Worm (Caenorhabditis elegans): ENCODE results near the gene F26G1.2.

F26G1.2 gene

ce11 chrII:4759835-4760234 is 3.0 kb upstream of the F26G1.2 start:
- TF ChIP-seq lin-11 (tag; optimal IDR thresholded peaks at IDR 0.05), result no peak
- TF ChIP-seq syd-9 (tag; optimal IDR thresholded peaks at IDR 0.05), result no peak
- TF ChIP-seq pat-9 (tag; optimal IDR thresholded peaks at IDR 0.05), result no peak
- no peak for TF ChIP-seq fax-1 (tag; optimal IDR thresholded peaks at IDR 0.05)
- TF ChIP-seq ceh-24 (tag; optimal IDR thresholded peaks at IDR 0.05), result no peak
- TF ChIP-seq fkh-10 (GFP tag; optimal IDR thresholded peaks at IDR 0.05), result no peak
- no peak for TF ChIP-seq K02D7.2 (tag; optimal IDR thresholded peaks at IDR 0.05)
- no peak for TF ChIP-seq pha-4 (tag; optimal IDR thresholded peaks at IDR 0.05)

ce11 chrII:4761020-4761419 is 1.9 kb upstream of the F26G1.2 start:
- TF ChIP-seq ets-4 (tag; optimal IDR thresholded peaks at IDR 0.05) (no peak), pqm-1 (tag; optimal IDR thresholded peaks at IDR 0.05) (no peak), ceh-48 (tag; optimal IDR thresholded peaks at IDR 0.05) (no peak)

- TF ChIP-seq fax-1 (tag; optimal IDR thresholded peaks at IDR 0.05), result no peak
- TF ChIP-seq ahr-1 (tag; optimal IDR thresholded peaks at IDR 0.05), result no peak
- TF ChIP-seq hlh-6 (tag; optimal IDR thresholded peaks at IDR 0.05), result no peak
- no peak for TF ChIP-seq ceh-34 (tag; optimal IDR thresholded peaks at IDR 0.05)
- no peak for TF ChIP-seq C38D4.7 (GFP tag; optimal IDR thresholded peaks at IDR 0.05)
- TF ChIP-seq ref-2 (tag; optimal IDR thresholded peaks at IDR 0.05), result no peak
- no peak for TF ChIP-seq ceh-19 (GFP tag; optimal IDR thresholded peaks at IDR 0.05)
- TF ChIP-seq dmd-4 (tag; optimal IDR thresholded peaks at IDR 0.05; ENCODE audit: borderline replicate concordance), result no peak
- TF ChIP-seq ceh-18 (tag; optimal IDR thresholded peaks at IDR 0.05), result no peak
- no peak for TF ChIP-seq gmeb-2 (tag; optimal IDR thresholded peaks at IDR 0.05)
- TF ChIP-seq fkh-6 (tag; optimal IDR thresholded peaks at IDR 0.05), result no peak
- TF ChIP-seq pag-3 (tag; optimal IDR thresholded peaks at IDR 0.05; ENCODE audit: borderline replicate concordance), result no peak
Measured at ce11 chrII:4766284-4766683, 3.4 kb downstream of the F26G1.2 start, which contains the start of gene ttm-2. Gene ttm-2 (minus strand): TSS chrII:4766384.

ce11 chrII:4767612-4768011 is 4.7 kb downstream of the F26G1.2 start:
- TF ChIP-seq K02D7.2 (tag; optimal IDR thresholded peaks at IDR 0.05), result no peak
- TF ChIP-seq elt-4 (tag; optimal IDR thresholded peaks at IDR 0.05), result no peak

ce11 chrII:4769096-4769495 is 6.2 kb downstream of the F26G1.2 start:
- TF ChIP-seq pqm-1 (tag; optimal IDR thresholded peaks at IDR 0.05), result no peak
- TF ChIP-seq syd-9 (tag; optimal IDR thresholded peaks at IDR 0.05), result no peak
- TF ChIP-seq dve-1 (tag; optimal IDR thresholded peaks at IDR 0.05), result no peak
- TF ChIP-seq che-1 (tag; optimal IDR thresholded peaks at IDR 0.05), result no peak
- TF ChIP-seq mec-3 (tag; optimal IDR thresholded peaks at IDR 0.05; ENCODE audit: borderline replicate concordance), result no peak
- TF ChIP-seq nhr-11 (tag; optimal IDR thresholded peaks at IDR 0.05), result no peak
- TF ChIP-seq ceh-22 (tag; optimal IDR thresholded peaks at IDR 0.05), result no peak
- no peak for TF ChIP-seq odd-2 (tag; optimal IDR thresholded peaks at IDR 0.05)
- TF ChIP-seq lin-11 (tag; optimal IDR thresholded peaks at IDR 0.05), result no peak
- TF ChIP-seq ceh-6 (GFP tag; optimal IDR thresholded peaks at IDR 0.05), result no peak
- TF ChIP-seq C08G9.2 (tag; optimal IDR thresholded peaks at IDR 0.05), result no peak
- TF ChIP-seq pag-3 (tag; optimal IDR thresholded peaks at IDR 0.05; ENCODE audit: borderline replicate concordance), result no peak

ce11 chrII:4769886-4770285 is 7.0 kb downstream of the F26G1.2 start:
- peak; percentile 97 for TF ChIP-seq elt-2 (tag; optimal IDR thresholded peaks at IDR 0.05)
- TF ChIP-seq rnt-1 (tag; optimal IDR thresholded peaks at IDR 0.05), result no peak
